Worm (Caenorhabditis elegans) whole organism, L1 larva: ENCODE results near the gene C14A4.7.

Source experiments
- C34B4.2 ChIP-seq: sonication (generic microtip); optimal IDR thresholded peaks from 2 replicates; lab custom pipeline; 2017; ENCODE audit warnings: mild to moderate bottlenecking, missing genetic modification characterization, missing compliant biosample characterization
- blmp-1 ChIP-seq: fragments of 150-350 bp; optimal IDR thresholded peaks from 2 replicates; lab custom pipeline; 2014; ENCODE audit warnings: missing biosample characterization, missing genetic modification characterization
- lsy-2 ChIP-seq, 2 experiments: fragments of 150-350 bp; optimal IDR thresholded peaks; 2 replicates each; lab custom pipeline; 2014; ENCODE audit warnings: missing biosample characterization in 2 of 2, missing genetic modification characterization in 2 of 2
- mab-9 ChIP-seq: fragments of 200-800 bp; sonication (Bioruptor generic); IDR thresholded peaks from 2 replicates; pipeline ENCODE4 v1.3.6; 2022; ENCODE audit warnings: missing genetic modification reagents, missing genetic modification characterization, missing compliant biosample characterization
- nhr-11 ChIP-seq: fragments of 150-350 bp; optimal IDR thresholded peaks from 2 replicates; lab custom pipeline; 2014; ENCODE audit warnings: missing biosample characterization, missing genetic modification characterization
- pax-3 ChIP-seq: fragments of 200-800 bp; sonication (Bioruptor generic); optimal IDR thresholded peaks from 2 replicates; lab custom pipeline; 2018; ENCODE audit warnings: mild to moderate bottlenecking, missing genetic modification characterization, moderate library complexity, missing compliant biosample characterization
- skn-1 ChIP-seq: fragments of 150-350 bp; optimal IDR thresholded peaks from 2 replicates; lab custom pipeline; 2014; ENCODE audit warnings: missing biosample characterization, missing genetic modification characterization
- snpc-4 ChIP-seq: fragments of 150-350 bp; optimal IDR thresholded peaks from 2 replicates; lab custom pipeline; 2014; ENCODE audit warnings: missing biosample characterization, missing genetic modification characterization
- unc-86 ChIP-seq: sonication (generic microtip); optimal IDR thresholded peaks from 2 replicates; lab custom pipeline; 2016; ENCODE audit warnings: missing genetic modification characterization, missing compliant biosample characterization

DNA sequence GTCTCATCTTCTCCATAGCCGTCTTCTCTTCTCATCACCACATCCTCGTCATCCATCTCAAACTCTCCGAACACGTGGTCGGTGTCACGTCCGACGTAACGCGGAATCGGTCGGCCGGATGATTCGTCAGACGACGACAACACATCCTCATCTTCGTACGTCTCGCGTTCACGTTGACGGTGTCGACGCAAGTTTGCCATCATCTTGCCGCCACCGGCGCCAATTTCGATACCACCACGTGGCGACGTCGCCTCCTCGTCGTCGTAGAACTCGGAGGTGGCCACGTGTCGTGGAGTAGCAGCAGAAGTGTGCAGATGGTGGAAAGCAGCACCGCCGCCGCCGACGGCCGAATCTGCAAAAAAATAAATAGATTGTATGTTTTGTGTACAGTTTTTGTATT, 49.1 kb downstream of the C14A4.7 start:
- TF ChIP-seq C34B4.2 (no peak), mab-9 (GFP tag; lab: Robert Waterston, UW) (no peak), skn-1 (no peak), snpc-4 (tag; lab: Kevin White, UChicago) (no peak), blmp-1 (tag; lab: Kevin White, UChicago) (no peak), lsy-2 (tag; optimal IDR thresholded peaks at IDR 0.05; lab: Kevin White, UChicago) (no peak), nhr-11 (no peak), pax-3 (tag; lab: Kevin White, UChicago) (no peak), unc-86 (tag; lab: Kevin White, UChicago) (no peak)
